Worm (Caenorhabditis elegans): Measurements from ENCODE around the gene mec-5.

Gene mec-5

DNA sequence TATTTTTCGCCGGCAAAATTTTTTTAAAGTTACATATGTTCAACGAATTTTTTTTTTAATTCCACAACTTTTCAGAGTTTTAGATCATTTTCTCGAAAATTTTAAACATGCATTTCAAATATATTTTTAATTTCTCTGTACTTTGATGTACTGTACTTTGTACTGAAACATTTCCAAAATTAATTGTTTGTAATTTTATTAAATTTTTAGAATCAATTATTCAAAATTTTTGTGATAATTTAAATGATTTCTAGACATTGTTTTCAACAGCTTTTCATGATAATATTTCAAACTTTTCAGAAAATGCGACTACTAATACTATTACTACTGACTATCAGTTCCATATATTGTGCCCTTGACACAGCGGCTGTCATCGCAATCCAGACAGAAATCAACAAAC lies at the start of gene mec-5:
TSS of gene mec-5 (plus strand) at position 301 of the 400 bp plus-strand sequence.
- TF ChIP-seq ceh-9 (tag; optimal IDR thresholded peaks at IDR 0.05) = no peak
- no peak for TF ChIP-seq hmg-11 (tag; optimal IDR thresholded peaks at IDR 0.05)
- TF ChIP-seq daf-12 (tag; optimal IDR thresholded peaks at IDR 0.05) = no peak
- TF ChIP-seq pqm-1 (tag; optimal IDR thresholded peaks at IDR 0.05) = no peak
- no peak for TF ChIP-seq egl-27 (tag; optimal IDR thresholded peaks at IDR 0.05)
- no peak for TF ChIP-seq lin-39 (tag; optimal IDR thresholded peaks at IDR 0.05)
- no peak for TF ChIP-seq sea-2 (GFP tag; optimal IDR thresholded peaks at IDR 0.05)
- TF ChIP-seq aly-2 (tag; optimal IDR thresholded peaks at IDR 0.05) = no peak
- TF ChIP-seq fos-1 (tag; optimal IDR thresholded peaks at IDR 0.05) = no peak
- no peak for TF ChIP-seq mml-1 (tag; optimal IDR thresholded peaks at IDR 0.05)
- no peak for TF ChIP-seq lsy-12 (tag; optimal IDR thresholded peaks at IDR 0.05)
- TF ChIP-seq ztf-11 (tag; optimal IDR thresholded peaks at IDR 0.05) = no peak
- TF ChIP-seq jun-1 (tag; optimal IDR thresholded peaks at IDR 0.05) = no peak

DNA sequence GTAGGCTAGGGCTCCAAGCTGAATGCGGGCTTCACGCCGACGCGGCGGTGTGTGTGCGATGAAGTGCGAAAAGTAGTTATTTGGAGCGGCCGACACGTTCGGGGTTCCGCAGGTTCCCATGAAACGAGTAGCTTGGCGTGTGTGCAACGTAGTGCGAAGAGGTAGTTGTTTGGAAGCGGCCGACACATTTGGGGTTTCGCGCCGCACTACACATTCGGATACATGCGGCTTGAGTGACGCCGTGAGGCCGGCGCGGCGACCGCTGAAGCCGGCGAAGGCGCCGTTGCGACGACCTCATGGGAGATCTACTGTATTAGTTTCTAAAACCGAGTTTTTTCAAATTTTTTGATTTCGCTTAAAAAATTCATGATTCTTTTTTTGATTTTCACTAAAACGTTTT lies 42.6 kb upstream of the mec-5 start:
- TF ChIP-seq fkh-10 (GFP tag; optimal IDR thresholded peaks at IDR 0.05) (no peak), egl-5 (tag; optimal IDR thresholded peaks at IDR 0.05) (no peak), lin-15B (tag; optimal IDR thresholded peaks at IDR 0.05) (no peak), tbx-2 (tag; optimal IDR thresholded peaks at IDR 0.05) (no peak), hmg-11 (tag; optimal IDR thresholded peaks at IDR 0.05) (no peak), egl-27 (tag; optimal IDR thresholded peaks at IDR 0.05) (no peak), lin-39 (tag; optimal IDR thresholded peaks at IDR 0.05) (no peak)

DNA sequence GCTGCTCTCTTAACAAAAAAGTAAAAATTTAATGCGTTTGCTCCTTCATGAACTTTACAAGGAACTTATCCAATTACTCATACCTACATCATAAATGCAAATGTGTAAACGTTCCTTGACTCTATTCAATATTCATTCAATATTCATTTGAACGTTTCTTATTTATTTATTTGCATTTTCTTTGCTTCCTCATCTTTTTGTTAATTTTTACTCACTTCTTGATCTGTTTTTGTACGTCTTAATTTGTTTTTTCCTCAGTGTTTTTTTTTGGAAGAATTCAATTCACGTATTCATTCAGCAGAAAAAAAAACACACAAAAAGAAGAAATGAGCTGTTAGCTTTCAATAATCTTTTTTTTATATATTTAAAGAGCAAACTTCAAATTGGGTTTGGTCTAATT lies 41.0 kb upstream of the mec-5 start:
- TF ChIP-seq elt-1 (tag; optimal IDR thresholded peaks at IDR 0.05) = no peak
- no peak for TF ChIP-seq nhr-43 (tag; optimal IDR thresholded peaks at IDR 0.05; ENCODE audit: poor library complexity, severe bottlenecking)
- no peak for TF ChIP-seq eor-1 (tag; optimal IDR thresholded peaks at IDR 0.05)
- no peak for TF ChIP-seq egl-27 (tag; optimal IDR thresholded peaks at IDR 0.05)
- TF ChIP-seq zag-1 (tag; optimal IDR thresholded peaks at IDR 0.05) = no peak
- TF ChIP-seq ceh-16 (tag; optimal IDR thresholded peaks at IDR 0.05) = no peak
- no peak for TF ChIP-seq daf-12 (tag; optimal IDR thresholded peaks at IDR 0.05)
- no peak for TF ChIP-seq unc-62 (GFP tag; optimal IDR thresholded peaks at IDR 0.05)
- no peak for TF ChIP-seq elt-2 (tag; optimal IDR thresholded peaks at IDR 0.05)
- TF ChIP-seq ZK546.5 (tag; optimal IDR thresholded peaks at IDR 0.05) = no peak
- no peak for TF ChIP-seq nhr-25 (tag; optimal IDR thresholded peaks at IDR 0.05)
- TF ChIP-seq ceh-82 (tag; optimal IDR thresholded peaks at IDR 0.05) = no peak

DNA sequence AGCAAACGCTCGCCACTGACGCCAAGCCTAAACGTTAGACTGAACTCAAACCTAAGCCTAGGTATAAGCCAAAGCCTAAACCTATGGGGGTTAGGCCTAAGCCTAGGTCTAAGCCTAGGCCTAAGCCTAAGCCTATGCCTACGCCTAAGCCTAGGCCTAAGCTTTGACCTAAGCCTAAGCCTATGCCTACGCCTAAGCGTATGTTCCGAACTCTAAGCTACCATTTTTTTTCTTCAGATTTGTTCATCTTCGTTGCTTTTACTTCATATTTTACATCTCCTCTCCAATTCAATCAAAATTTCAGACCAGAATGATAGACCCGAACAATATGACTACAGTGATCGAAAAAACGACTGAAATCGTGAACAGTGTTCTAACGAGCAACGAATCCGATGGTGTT lies 33.5 kb upstream of the mec-5 start, which contains the start of gene npr-33:
TSS of gene npr-33 (plus strand) at position 301 of the 400 bp plus-strand sequence.
- TF ChIP-seq nhr-12 (tag; optimal IDR thresholded peaks at IDR 0.05) (no peak), unc-39 (tag; optimal IDR thresholded peaks at IDR 0.05) (no peak), nhr-23 (tag; optimal IDR thresholded peaks at IDR 0.05) (no peak), nhr-43 (tag; optimal IDR thresholded peaks at IDR 0.05; ENCODE audit: poor library complexity, severe bottlenecking) (no peak), ceh-82 (tag; optimal IDR thresholded peaks at IDR 0.05) (no peak), fkh-2 (tag; optimal IDR thresholded peaks at IDR 0.05) (no peak), nhr-67 (tag; optimal IDR thresholded peaks at IDR 0.05) (no peak), elt-2 (tag; optimal IDR thresholded peaks at IDR 0.05) (no peak), fos-1 (tag; optimal IDR thresholded peaks at IDR 0.05) (no peak), ceh-16 (tag; optimal IDR thresholded peaks at IDR 0.05) (no peak), elt-1 (tag; optimal IDR thresholded peaks at IDR 0.05) (no peak), ama-1 (optimal IDR thresholded peaks at IDR 0.05) (no peak)

DNA sequence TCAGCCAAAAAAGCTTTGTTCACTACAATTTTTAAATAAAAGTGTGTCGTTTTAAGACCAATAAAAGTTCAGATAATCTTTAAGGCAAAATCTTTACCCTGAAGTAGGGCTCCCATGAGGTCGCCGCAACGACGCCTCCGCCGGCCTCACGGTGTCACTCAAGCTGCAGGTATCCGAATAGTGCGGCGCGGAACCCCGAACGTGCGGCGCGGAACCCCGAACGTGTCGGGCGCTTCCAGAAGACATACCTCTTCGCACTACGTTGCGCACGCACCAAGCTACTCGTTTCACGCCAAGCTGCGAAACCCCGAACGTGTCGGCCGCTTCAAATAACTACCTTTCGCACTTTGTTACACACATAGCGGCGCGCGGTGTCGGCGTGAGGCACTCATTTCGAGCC lies 31.0 kb upstream of the mec-5 start:
- TF ChIP-seq elt-2 (tag; optimal IDR thresholded peaks at IDR 0.05) = no peak
- TF ChIP-seq lin-15B (tag; optimal IDR thresholded peaks at IDR 0.05) = no peak
- no peak for TF ChIP-seq ceh-28 (tag; optimal IDR thresholded peaks at IDR 0.05)
- no peak for TF ChIP-seq ama-1 (optimal IDR thresholded peaks at IDR 0.05)
- TF ChIP-seq nhr-11 (tag; optimal IDR thresholded peaks at IDR 0.05) = no peak
- TF ChIP-seq hmg-11 (tag; optimal IDR thresholded peaks at IDR 0.05) = no peak
- TF ChIP-seq fkh-10 (GFP tag; optimal IDR thresholded peaks at IDR 0.05) = no peak
- TF ChIP-seq nhr-76 (tag; optimal IDR thresholded peaks at IDR 0.05) = no peak
- TF ChIP-seq elt-1 (tag; optimal IDR thresholded peaks at IDR 0.05) = no peak
- TF ChIP-seq jun-1 (tag; optimal IDR thresholded peaks at IDR 0.05) = no peak
